Fruit fly (Drosophila melanogaster) Kc167 (cell line): ENCODE data around the gene CG31286.

Experiments used
- Myc ChIP-seq: fragments of >200 bp; optimal IDR thresholded peaks from 2 replicates; lab custom pipeline; 2017; ENCODE audit warnings: missing external identifiers
- h ChIP-seq: fragments of >200 bp; optimal IDR thresholded peaks from 3 replicates; lab custom pipeline; 2018; ENCODE audit warnings: missing external identifiers
- insv ChIP-seq: fragments of >200 bp; optimal IDR thresholded peaks from 3 replicates; lab custom pipeline; 2018; ENCODE audit warnings: missing external identifiers
- psq ChIP-seq: fragments of >200 bp; optimal IDR thresholded peaks from 2 replicates; lab custom pipeline; 2017; ENCODE audit warnings: missing external identifiers

DNA sequence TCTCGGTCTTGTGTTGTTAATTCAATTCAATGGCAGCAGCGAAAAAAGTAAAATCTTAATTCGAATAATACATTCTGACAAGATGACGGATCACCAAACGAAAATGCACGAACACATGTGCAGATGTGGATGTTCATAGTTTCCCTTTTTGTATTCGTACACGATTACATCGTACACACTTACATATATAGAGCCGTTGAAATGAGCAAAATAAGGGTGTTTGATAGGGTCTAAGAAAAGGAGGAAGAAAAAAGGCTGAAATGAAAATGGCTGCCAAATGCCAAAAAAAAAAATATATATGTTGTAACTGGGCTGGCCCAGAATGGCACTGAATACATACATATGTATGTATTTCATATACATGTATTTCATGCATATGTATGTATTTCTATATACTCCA lies 27.2 kb downstream of the CG31286 start:
- no peak for TF ChIP-seq psq
- TF ChIP-seq insv (lab: Kevin White, UChicago), result no peak
- TF ChIP-seq h (lab: Kevin White, UChicago), result no peak
- TF ChIP-seq Myc (lab: Kevin White, UChicago), result no peak
